Fruit fly (Drosophila melanogaster): ENCODE measurements around the gene Serinc.

Serinc gene

dm6 chr3L:16407815-16408608 lies 4.5 kb upstream of the Serinc start (continued):
- peak; percentile 84; the same call in 2 of the 3 replicates for TF ChIP-seq CG2199 (GFP tag; IDR thresholded peaks at IDR 0.05)
- TF ChIP-seq odd (GFP tag; optimal IDR thresholded peaks at IDR 0.05) = no peak
- TF ChIP-seq ind (GFP tag; optimal IDR thresholded peaks at IDR 0.05) = no peak
- TF ChIP-seq abd-A (tag; optimal IDR thresholded peaks at IDR 0.05) = peak; percentile 74
- no peak for TF ChIP-seq Asciz (GFP tag; optimal IDR thresholded peaks at IDR 0.05)
- peak; percentile 31 for TF ChIP-seq YL-1 (GFP tag; optimal IDR thresholded peaks at IDR 0.05)
- TF ChIP-seq seq (GFP tag; IDR thresholded peaks at IDR 0.05) = peak; percentile 49; the same call in 1 of the 2 replicates
- no peak for TF ChIP-seq nmo (GFP tag; optimal IDR thresholded peaks at IDR 0.05)
- 0 out of 2 replicates have a peak, but pooled peaks have one; percentile 36 for TF ChIP-seq ara (GFP tag; IDR thresholded peaks at IDR 0.05)
- peak in 1 of 2 experiments; percentile 94 for TF ChIP-seq insv (GFP tag; optimal IDR thresholded peaks at IDR 0.05)
- TF ChIP-seq corto (GFP tag; optimal IDR thresholded peaks at IDR 0.05) = peak; percentile 5
- TF ChIP-seq CG32767 (GFP tag; IDR thresholded peaks at IDR 0.05) = peak; percentile 35
- no peak for TF ChIP-seq CG8359 (GFP tag; optimal IDR thresholded peaks at IDR 0.05; ENCODE audit: borderline replicate concordance)
- TF ChIP-seq Kr (GFP tag; optimal IDR thresholded peaks at IDR 0.05) = peak; percentile 1
- TF ChIP-seq sens (GFP tag) = peak; percentile 85
- no peak for TF ChIP-seq CG4424 (GFP tag; optimal IDR thresholded peaks at IDR 0.05)
- TF ChIP-seq cg (GFP tag; optimal IDR thresholded peaks at IDR 0.05) = peak; percentile 59
- 0 out of 2 replicates have a peak, but pooled peaks have one; percentile 17 for TF ChIP-seq amos (GFP tag; IDR thresholded peaks at IDR 0.05; ENCODE audit: partially characterized antibody)
- 0 out of 2 replicates have a peak, but pooled peaks have one; percentile 13 for TF ChIP-seq MBD-R2 (GFP tag; IDR thresholded peaks at IDR 0.05)
- no peak for TF ChIP-seq CG7357 (GFP tag; IDR thresholded peaks at IDR 0.05)
- no peak for TF ChIP-seq BtbVII (GFP tag; optimal IDR thresholded peaks at IDR 0.05)
- no peak for TF ChIP-seq tna (GFP tag; IDR thresholded peaks at IDR 0.05; ENCODE audit: partially characterized antibody)
- TF ChIP-seq CG13894 (tag; optimal IDR thresholded peaks at IDR 0.05) = peak; percentile 93
- peak; percentile 37 for TF ChIP-seq sqz (GFP tag; optimal IDR thresholded peaks at IDR 0.05)
- TF ChIP-seq ken (GFP tag; IDR thresholded peaks at IDR 0.05) = no peak
- TF ChIP-seq chm (GFP tag; IDR thresholded peaks at IDR 0.05) = peak; percentile 42; the same call in 1 of the 2 replicates
- peak; percentile 18 for TF ChIP-seq CG9727 (GFP tag; optimal IDR thresholded peaks at IDR 0.05)
- peak; percentile 1 for TF ChIP-seq CG12219 (GFP tag; optimal IDR thresholded peaks at IDR 0.05)
- TF ChIP-seq CG7839 (tag; optimal IDR thresholded peaks at IDR 0.05) = no peak
- 0 out of 3 replicates have a peak, but pooled peaks have one; percentile 33 for TF ChIP-seq zen2 (GFP tag; IDR thresholded peaks at IDR 0.05; ENCODE audit: partially characterized antibody)
- TF ChIP-seq CG8765 (GFP tag; IDR thresholded peaks at IDR 0.05) = 0 out of 2 replicates have a peak, but pooled peaks have one; percentile 18
- peak; percentile 18 for TF ChIP-seq Ets65A (GFP tag)
- TF ChIP-seq grau (tag; optimal IDR thresholded peaks at IDR 0.05) = peak; percentile 4
- TF ChIP-seq rib (GFP tag; IDR thresholded peaks at IDR 0.05) = peak; percentile 51; the same call in 1 of the 2 replicates
- no peak for TF ChIP-seq CG12769 (tag; optimal IDR thresholded peaks at IDR 0.05)

dm6 chr3L:16408609-16409439 lies 3.7 kb upstream of the Serinc start:
- peak; percentile 12 for TF ChIP-seq Dad (GFP tag; optimal IDR thresholded peaks at IDR 0.05)
- TF ChIP-seq kni (GFP tag; optimal IDR thresholded peaks at IDR 0.05) = peak; percentile 94
- TF ChIP-seq run (tag; optimal IDR thresholded peaks at IDR 0.05) = no peak
- TF ChIP-seq zen (tag; optimal IDR thresholded peaks at IDR 0.05) = peak; percentile 37
- TF ChIP-seq seq (GFP tag; IDR thresholded peaks at IDR 0.05) = no peak
- TF ChIP-seq CG6813 (GFP tag; optimal IDR thresholded peaks at IDR 0.05) = peak; percentile 70
- peak; percentile 14 for TF ChIP-seq CG16815 (GFP tag; optimal IDR thresholded peaks at IDR 0.05)
- TF ChIP-seq H2.0 (GFP tag; IDR thresholded peaks at IDR 0.05) = no peak
- no peak for TF ChIP-seq wdn (GFP tag; IDR thresholded peaks at IDR 0.05)
- no peak for TF ChIP-seq Atf-2 (GFP tag; optimal IDR thresholded peaks at IDR 0.05)
- TF ChIP-seq lbe (GFP tag; optimal IDR thresholded peaks at IDR 0.05) = peak; percentile 45
- peak; percentile 75; the same call in 2 of the 3 replicates for TF ChIP-seq zfh1 (GFP tag; IDR thresholded peaks at IDR 0.05)
- no peak for TF ChIP-seq sc (optimal IDR thresholded peaks at IDR 0.05)
- peak; percentile 28 for TF ChIP-seq sc (GFP tag; optimal IDR thresholded peaks at IDR 0.05)

All from whole organism, embryonic.